Worm (Caenorhabditis elegans): ENCODE measurements around the gene B0334.4.

DNA sequence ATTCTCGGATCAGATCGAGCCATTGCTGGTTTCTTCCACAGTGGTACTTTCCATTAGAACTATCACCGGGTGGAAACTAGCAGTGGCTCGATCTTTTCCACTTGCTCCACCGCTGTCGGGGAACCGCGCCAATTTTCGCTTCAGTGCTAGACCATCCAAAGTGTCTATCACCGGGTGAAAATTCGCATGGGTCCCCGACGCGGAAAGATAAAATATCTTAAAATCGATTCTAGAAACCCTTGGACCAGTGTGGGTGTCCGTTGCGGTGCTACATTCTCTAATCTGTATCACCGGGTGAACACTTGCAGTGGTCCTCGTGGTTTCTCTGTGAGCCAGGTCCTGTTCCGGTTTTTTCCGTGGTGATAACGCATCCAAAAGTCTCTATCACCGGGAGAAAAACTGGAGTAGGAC lies 42.1 kb downstream of the B0334.4 start:
- TF ChIP-seq ztf-29 (GFP tag; IDR thresholded peaks at IDR 0.05) = no peak
- TF ChIP-seq cog-1 (tag; optimal IDR thresholded peaks at IDR 0.05) = no peak
- no peak for TF ChIP-seq ztf-23 (GFP tag; IDR thresholded peaks at IDR 0.05)
- TF ChIP-seq flt-1 (GFP tag; IDR thresholded peaks at IDR 0.05) = peak; percentile 76
- TF ChIP-seq T22C8.4 (GFP tag; IDR thresholded peaks at IDR 0.05) = peak; percentile 45; the same call in 1 of the 2 replicates
- no peak for TF ChIP-seq ref-1 (GFP tag; conservative IDR thresholded peaks at IDR 0.05)

Measured in whole organism, midembryonic.